Fruit fly (Drosophila melanogaster) whole organism, embryonic: Measurements from ENCODE around the gene SelG.

Source experiments
- Adf1 ChIP-seq: fragments of 200-800 bp; sonication (Bioruptor generic); IDR thresholded peaks from 2 replicates; pipeline ENCODE4 v1.3.6; 2022; ENCODE audit warnings: missing biosample characterization, missing genetic modification characterization
- Aef1 ChIP-seq: fragments of 200-800 bp; sonication (Bioruptor generic); IDR thresholded peaks from 3 replicates; pipeline ENCODE4 v1.3.6; 2022; ENCODE audit warnings: missing biosample characterization, missing genetic modification characterization
- Antp ChIP-seq: fragments of 200-800 bp; sonication (Bioruptor generic); optimal IDR thresholded peaks from 3 replicates; lab custom pipeline; 2016; ENCODE audit warnings: missing biosample characterization, missing genetic modification characterization
- Bteb2 ChIP-seq: fragments of 200-800 bp; sonication (Bioruptor generic); optimal IDR thresholded peaks from 2 replicates; lab custom pipeline; 2016; ENCODE audit warnings: missing biosample characterization, missing genetic modification characterization
- CG10654 ChIP-seq: fragments of 200-800 bp; sonication (Bioruptor generic); optimal IDR thresholded peaks from 2 replicates; lab custom pipeline; 2016; ENCODE audit warnings: missing biosample characterization, missing genetic modification characterization
- CG11093 ChIP-seq: fragments of 200-800 bp; sonication (Bioruptor generic); IDR thresholded peaks from 3 replicates; pipeline ENCODE4 v1.3.6; 2022; ENCODE audit warnings: missing biosample characterization, missing genetic modification characterization
- CG11723 ChIP-seq: fragments of 200-800 bp; sonication (Bioruptor generic); optimal IDR thresholded peaks from 2 replicates; lab custom pipeline; 2017; ENCODE audit warnings: missing biosample characterization, mild to moderate bottlenecking, missing genetic modification characterization
- CG1233 ChIP-seq: fragments of 200-800 bp; sonication (Bioruptor generic); optimal IDR thresholded peaks from 4 replicates; lab custom pipeline; 2018; ENCODE audit warnings: missing biosample characterization, mild to moderate bottlenecking, missing genetic modification characterization
- CG14710 ChIP-seq: fragments of 200-800 bp; sonication (Bioruptor generic); optimal IDR thresholded peaks from 3 replicates; lab custom pipeline; 2019; ENCODE audit warnings: missing biosample characterization, mild to moderate bottlenecking, missing genetic modification characterization, moderate library complexity
- CG15011 ChIP-seq: fragments of 200-800 bp; sonication (Bioruptor generic); optimal IDR thresholded peaks from 3 replicates; lab custom pipeline; 2018; ENCODE audit warnings: missing biosample characterization, mild to moderate bottlenecking, missing genetic modification characterization
- CG17612 ChIP-seq: fragments of 200-800 bp; sonication (Bioruptor generic); IDR thresholded peaks from 2 replicates; pipeline ENCODE4 v1.3.6; 2022; ENCODE audit warnings: missing biosample characterization, missing genetic modification characterization
- CG17912 ChIP-seq: fragments of 200-800 bp; sonication (Bioruptor generic); optimal IDR thresholded peaks from 2 replicates; lab custom pipeline; 2018; ENCODE audit warnings: missing biosample characterization, mild to moderate bottlenecking, missing genetic modification characterization
- CG2202 ChIP-seq: fragments of 200-800 bp; sonication (Bioruptor generic); optimal IDR thresholded peaks from 2 replicates; lab custom pipeline; 2018; ENCODE audit warnings: missing biosample characterization, mild to moderate bottlenecking, missing genetic modification characterization
- CG3407 ChIP-seq: fragments of 200-800 bp; sonication (Bioruptor generic); optimal IDR thresholded peaks from 2 replicates; lab custom pipeline; 2018; ENCODE audit warnings: missing biosample characterization, mild to moderate bottlenecking, missing genetic modification characterization
- CG43689 ChIP-seq: fragments of 200-800 bp; sonication (Bioruptor generic); IDR thresholded peaks from 2 replicates; pipeline ENCODE4 v1.3.6; 2022; ENCODE audit warnings: missing biosample characterization, missing genetic modification characterization
- CG6272 ChIP-seq: fragments of 200-800 bp; sonication (Bioruptor generic); IDR thresholded peaks from 2 replicates; pipeline ENCODE4 v1.3.6; 2022; ENCODE audit warnings: missing biosample characterization, missing genetic modification characterization
- CG7372 ChIP-seq: fragments of 200-800 bp; sonication (Bioruptor generic); IDR thresholded peaks from 2 replicates; pipeline ENCODE4 v1.3.6; 2022; ENCODE audit warnings: missing biosample characterization, missing genetic modification characterization
- CG7987 ChIP-seq: fragments of 200-800 bp; sonication (Bioruptor generic); optimal IDR thresholded peaks from 2 replicates; lab custom pipeline; 2018; ENCODE audit warnings: missing biosample characterization, mild to moderate bottlenecking, missing genetic modification characterization, moderate library complexity
- CG8478 ChIP-seq: fragments of >200 bp; optimal IDR thresholded peaks from 2 replicates; lab custom pipeline; 2018
- CG8765 ChIP-seq: fragments of 200-800 bp; sonication (Bioruptor generic); IDR thresholded peaks from 2 replicates; pipeline ENCODE4 v1.3.6; 2022; ENCODE audit warnings: missing biosample characterization, missing genetic modification characterization
- CG9932 ChIP-seq: fragments of 200-800 bp; sonication (Bioruptor generic); IDR thresholded peaks from 2 replicates; pipeline ENCODE4 v1.3.6; 2022; ENCODE audit warnings: missing biosample characterization, missing genetic modification characterization
- D ChIP-seq, 2 experiments: fragments of 200-800 bp in 1 of 2; fragments of >200 bp in 1 of 2; sonication (Bioruptor generic) in 1 of 2; optimal IDR thresholded peaks; 2 replicates in 1 of 2; 3 replicates in 1 of 2; lab custom pipeline; 2017; ENCODE audit warnings: mild to moderate bottlenecking in 1 of 2, missing biosample characterization in 1 of 2, missing genetic modification characterization in 1 of 2, missing genetic modification reagents in 1 of 2
- Fer1 ChIP-seq: fragments of 200-800 bp; sonication (Bioruptor generic); optimal IDR thresholded peaks from 2 replicates; lab custom pipeline; 2017; ENCODE audit warnings: missing biosample characterization, mild to moderate bottlenecking, missing genetic modification characterization
- Gug ChIP-seq: fragments of 200-800 bp; sonication (Bioruptor generic); IDR thresholded peaks from 4 replicates; pipeline ENCODE4 v1.3.6; 2022; ENCODE audit warnings: missing biosample characterization, missing genetic modification characterization
- Lpt ChIP-seq: fragments of >200 bp; optimal IDR thresholded peaks from 2 replicates; lab custom pipeline; 2018; ENCODE audit warnings: missing biosample characterization, missing genetic modification characterization
- Mad ChIP-seq: fragments of 200-800 bp; sonication (Bioruptor generic); optimal IDR thresholded peaks from 2 replicates; lab custom pipeline; 2016; ENCODE audit warnings: missing biosample characterization, missing genetic modification characterization
- Ravus ChIP-seq: fragments of 200-800 bp; sonication (Bioruptor generic); IDR thresholded peaks from 2 replicates; pipeline ENCODE4 v1.3.6; 2022; ENCODE audit warnings: missing biosample characterization, missing genetic modification characterization
- aop ChIP-seq: fragments of 200-800 bp; sonication (Bioruptor generic); IDR thresholded peaks from 2 replicates; pipeline ENCODE4 v1.3.6; 2022; ENCODE audit warnings: missing biosample characterization, missing genetic modification characterization
- btn ChIP-seq: fragments of 200-800 bp; sonication (Bioruptor generic); optimal IDR thresholded peaks from 2 replicates; lab custom pipeline; 2016; ENCODE audit warnings: missing biosample characterization, missing genetic modification characterization
- cad ChIP-seq: fragments of >200 bp; optimal IDR thresholded peaks from 2 replicates; lab custom pipeline; 2017; ENCODE audit warnings: missing biosample characterization, missing genetic modification characterization
- cato ChIP-seq: fragments of 200-800 bp; sonication (Bioruptor generic); optimal IDR thresholded peaks from 2 replicates; lab custom pipeline; 2016; ENCODE audit warnings: missing biosample characterization, missing genetic modification characterization, borderline replicate concordance
- caup ChIP-seq: fragments of 200-800 bp; sonication (Bioruptor generic); optimal IDR thresholded peaks from 3 replicates; lab custom pipeline; 2017; ENCODE audit warnings: missing biosample characterization, mild to moderate bottlenecking, missing genetic modification characterization, moderate library complexity; ENCODE audit not compliant: severe bottlenecking
- ci ChIP-seq: fragments of 200-800 bp; sonication (Bioruptor generic); IDR thresholded peaks from 3 replicates; pipeline ENCODE4 v1.3.6; 2022; ENCODE audit warnings: missing biosample characterization, missing genetic modification characterization
- danr ChIP-seq: fragments of 200-800 bp; sonication (Bioruptor generic); IDR thresholded peaks from 2 replicates; pipeline ENCODE4 v1.3.6; 2022; ENCODE audit warnings: missing biosample characterization, missing genetic modification characterization
- dpn ChIP-seq, 2 experiments: fragments of 200-800 bp; sonication (Bioruptor generic); optimal IDR thresholded peaks; 3 replicates each; lab custom pipeline; 2016; ENCODE audit warnings: missing biosample characterization in 2 of 2, missing genetic modification characterization in 2 of 2
- fd102C ChIP-seq: fragments of 200-800 bp; sonication (Bioruptor generic); optimal IDR thresholded peaks from 2 replicates; lab custom pipeline; 2018; ENCODE audit warnings: missing biosample characterization, mild to moderate bottlenecking, missing genetic modification characterization, moderate library complexity
- hbn ChIP-seq: fragments of 200-800 bp; sonication (Bioruptor generic); IDR thresholded peaks from 2 replicates; pipeline ENCODE4 v1.3.6; 2022; ENCODE audit warnings: missing biosample characterization, missing genetic modification characterization; ENCODE audit not compliant: partially characterized antibody
- nerfin-1 ChIP-seq: fragments of 200-800 bp; sonication (Bioruptor generic); optimal IDR thresholded peaks from 3 replicates; lab custom pipeline; 2019; ENCODE audit warnings: missing biosample characterization, mild to moderate bottlenecking, missing genetic modification characterization, moderate library complexity
- odd ChIP-seq: fragments of 200-800 bp; sonication (Bioruptor generic); optimal IDR thresholded peaks from 2 replicates; lab custom pipeline; 2017; ENCODE audit warnings: missing biosample characterization, mild to moderate bottlenecking, missing genetic modification characterization
- pan ChIP-seq, 4 experiments: fragments of >200 bp in 3 of 4; fragments of 200-800 bp in 1 of 4; sonication (Bioruptor generic) in 1 of 4; optimal IDR thresholded peaks in 3 of 4; IDR thresholded peaks in 1 of 4; 2 replicates each; pipeline versions ENCODE4 v1.3.6 to Lab custom; 2017 to 2022; ENCODE audit warnings: missing biosample characterization in 2 of 4, missing genetic modification characterization in 2 of 4, mixed read lengths in 1 of 4
- pita ChIP-seq: fragments of 200-800 bp; sonication (Bioruptor generic); optimal IDR thresholded peaks from 2 replicates; lab custom pipeline; 2017; ENCODE audit warnings: missing biosample characterization, mild to moderate bottlenecking, missing genetic modification characterization
- psq ChIP-seq: fragments of 200-800 bp; sonication (Bioruptor generic); optimal IDR thresholded peaks from 2 replicates; lab custom pipeline; 2017; ENCODE audit warnings: missing biosample characterization, missing genetic modification characterization
- row ChIP-seq: fragments of 200-800 bp; sonication (Bioruptor generic); IDR thresholded peaks from 3 replicates; pipeline ENCODE4 v1.3.6; 2022; ENCODE audit warnings: missing biosample characterization, missing genetic modification characterization
- salm ChIP-seq: fragments of 200-800 bp; sonication (Bioruptor generic); optimal IDR thresholded peaks from 2 replicates; lab custom pipeline; 2018; ENCODE audit warnings: missing biosample characterization, mild to moderate bottlenecking, missing genetic modification characterization
- scrt ChIP-seq: fragments of 200-800 bp; sonication (Bioruptor generic); optimal IDR thresholded peaks from 2 replicates; lab custom pipeline; 2018; ENCODE audit warnings: missing biosample characterization, mild to moderate bottlenecking, missing genetic modification characterization, moderate library complexity
- seq ChIP-seq: fragments of 200-800 bp; sonication (Bioruptor generic); IDR thresholded peaks from 2 replicates; pipeline ENCODE4 v1.3.6; 2022; ENCODE audit warnings: missing biosample characterization, missing genetic modification characterization
- sna ChIP-seq: fragments of 200-800 bp; sonication (Bioruptor generic); IDR thresholded peaks from 2 replicates; pipeline ENCODE4 v1.3.6; 2022; ENCODE audit warnings: missing biosample characterization, missing genetic modification characterization; ENCODE audit not compliant: partially characterized antibody
- vfl ChIP-seq: fragments of 200-800 bp; sonication (Bioruptor generic); optimal IDR thresholded peaks from 2 replicates; lab custom pipeline; 2016; ENCODE audit warnings: missing biosample characterization, missing genetic modification characterization
- vnd ChIP-seq: fragments of 200-800 bp; sonication (Bioruptor generic); IDR thresholded peaks from 3 replicates; pipeline ENCODE4 v1.3.6; 2022; ENCODE audit warnings: missing biosample characterization, missing genetic modification characterization; ENCODE audit not compliant: partially characterized antibody
- zen ChIP-seq: fragments of 200-800 bp; sonication (Bioruptor generic); optimal IDR thresholded peaks from 3 replicates; lab custom pipeline; 2018; ENCODE audit warnings: missing biosample characterization, mild to moderate bottlenecking, missing genetic modification characterization, moderate library complexity

Gene SelG

dm6 chrX:11915154-11915593 lies 28.1 kb downstream of the SelG start (continued):
- TF ChIP-seq Bteb2 (no peak), btn (GFP tag; lab: Kevin White, UChicago) (no peak), CG17912 (GFP tag; lab: Kevin White, UChicago) (peak; percentile 53), salm (peak; percentile 87), danr (GFP tag; lab: Robert Waterston, UW) (peak; percentile 85), D (optimal IDR thresholded peaks at IDR 0.05; lab: Kevin White, UChicago) (no peak), D (GFP tag; optimal IDR thresholded peaks at IDR 0.05; lab: Kevin White, UChicago) (peak; percentile 88), CG11093 (peak; percentile 87), ci (GFP tag; lab: Robert Waterston, UW) (peak; percentile 84), sna (GFP tag; lab: Robert Waterston, UW) (no peak), CG6272 (GFP tag; lab: Robert Waterston, UW) (peak; percentile 80), Ravus (GFP tag; lab: Robert Waterston, UW) (peak; percentile 34; the same call in 1 of the 2 replicates), caup (GFP tag; lab: Kevin White, UChicago) (peak; percentile 86), Lpt (GFP tag; lab: Kevin White, UChicago) (no peak), odd (GFP tag; lab: Kevin White, UChicago) (peak; percentile 88), Mad (GFP tag; lab: Kevin White, UChicago) (peak; percentile 25), CG3407 (GFP tag; lab: Kevin White, UChicago) (peak; percentile 82), dpn (GFP tag; optimal IDR thresholded peaks at IDR 0.05; lab: Kevin White, UChicago) (peak in 1 of 2 experiments; percentile 80), CG8765 (GFP tag; lab: Robert Waterston, UW) (peak; percentile 72), vnd (GFP tag; lab: Robert Waterston, UW) (no peak), CG11723 (peak; percentile 79), pan (optimal IDR thresholded peaks at IDR 0.05; lab: Kevin White, UChicago) (no peak), pan (GFP tag; optimal IDR thresholded peaks at IDR 0.05 in 1 of 2, IDR thresholded peaks at IDR 0.05 in 1 of 2) (peak in 1 of 2 experiments; percentile 91), CG43689 (GFP tag; lab: Robert Waterston, UW) (0 out of 2 replicates have a peak, but pooled peaks have one; percentile 4), CG2202 (peak; percentile 81), fd102C (GFP tag; lab: Kevin White, UChicago) (peak; percentile 54), CG10654 (peak; percentile 71), CG14710 (peak; percentile 92), CG7987 (GFP tag; lab: Kevin White, UChicago) (peak; percentile 61), scrt (GFP tag; lab: Kevin White, UChicago) (peak; percentile 85), CG8478 (no peak), Adf1 (peak; percentile 44; the same call in 1 of the 2 replicates), hbn (GFP tag; lab: Robert Waterston, UW) (no peak), CG9932 (GFP tag; lab: Robert Waterston, UW) (peak; percentile 88), row (GFP tag; lab: Robert Waterston, UW) (peak; percentile 91), seq (GFP tag; lab: Robert Waterston, UW) (peak; percentile 84), nerfin-1 (tag; lab: Kevin White, UChicago) (peak; percentile 90), Aef1 (GFP tag; lab: Robert Waterston, UW) (peak; percentile 81), cad (GFP tag; lab: Kevin White, UChicago) (no peak), CG1233 (GFP tag; lab: Kevin White, UChicago) (peak; percentile 89), psq (GFP tag; lab: Kevin White, UChicago) (peak; percentile 26), CG15011 (peak; percentile 77), zen (tag; lab: Kevin White, UChicago) (peak; percentile 93), CG17612 (GFP tag; lab: Robert Waterston, UW) (peak; percentile 44; the same call in 1 of the 2 replicates), vfl (GFP tag; lab: Kevin White, UChicago) (peak; percentile 6), Fer1 (GFP tag; lab: Kevin White, UChicago) (peak; percentile 89), Antp (no peak), Gug (GFP tag; lab: Robert Waterston, UW) (peak; percentile 67), cato (GFP tag; lab: Kevin White, UChicago) (peak; percentile 29), pita (GFP tag; lab: Kevin White, UChicago) (no peak), CG7372 (GFP tag; lab: Robert Waterston, UW) (peak; percentile 83), aop (GFP tag; lab: Robert Waterston, UW) (0 out of 2 replicates have a peak, but pooled peaks have one; percentile 46)
